Fruit fly (Drosophila melanogaster): ENCODE results near the gene CG42780.

- no peak for TF ChIP-seq esg (GFP tag; conservative IDR thresholded peaks at IDR 0.05)
- TF ChIP-seq CG31365 (tag; optimal IDR thresholded peaks at IDR 0.05), result no peak
- no peak for TF ChIP-seq Dip3 (GFP tag; optimal IDR thresholded peaks at IDR 0.05)
- no peak for TF ChIP-seq fd102C (GFP tag; optimal IDR thresholded peaks at IDR 0.05)
- TF ChIP-seq stc (GFP tag; IDR thresholded peaks at IDR 0.05), result no peak
- no peak for TF ChIP-seq trh (GFP tag; optimal IDR thresholded peaks at IDR 0.05)
- TF ChIP-seq Neu2 (GFP tag; optimal IDR thresholded peaks at IDR 0.05; ENCODE audit: borderline replicate concordance), result no peak
- TF ChIP-seq Lhr (GFP tag; optimal IDR thresholded peaks at IDR 0.05), result no peak
- no peak for TF ChIP-seq fd64A (GFP tag; optimal IDR thresholded peaks at IDR 0.05)
- TF ChIP-seq hth (optimal IDR thresholded peaks at IDR 0.05), result no peak
Measured at dm6 chrX:7312406-7312805, 19.6 kb downstream of the CG42780 start.
